Worm (Caenorhabditis elegans) whole organism, mixed stage, embryonic: ENCODE results near the gene mocs-1.

Source experiments
- M03D4.4 ChIP-seq: sonication (generic microtip); optimal IDR thresholded peaks from 2 replicates; lab custom pipeline; 2017; ENCODE audit warnings: mild to moderate bottlenecking, missing genetic modification characterization, missing compliant biosample characterization
- blmp-1 ChIP-seq: fragments of 150-350 bp; optimal IDR thresholded peaks from 2 replicates; lab custom pipeline; 2014; ENCODE audit warnings: missing biosample characterization, missing genetic modification characterization
- ceh-39 ChIP-seq: fragments of 150-350 bp; optimal IDR thresholded peaks from 2 replicates; lab custom pipeline; 2014; ENCODE audit warnings: missing biosample characterization, missing genetic modification characterization
- ceh-43 ChIP-seq: fragments of 200-800 bp; sonication (Bioruptor generic); optimal IDR thresholded peaks from 2 replicates; lab custom pipeline; 2018; ENCODE audit warnings: mild to moderate bottlenecking, missing genetic modification characterization, moderate library complexity, missing compliant biosample characterization
- ces-1 ChIP-seq: fragments of 150-350 bp; optimal IDR thresholded peaks from 2 replicates; lab custom pipeline; 2014; ENCODE audit warnings: missing biosample characterization, missing genetic modification reagents, missing genetic modification characterization
- drap-1 ChIP-seq: fragments of 200-800 bp; sonication (Bioruptor generic); optimal IDR thresholded peaks from 3 replicates; lab custom pipeline; 2018; ENCODE audit warnings: mild to moderate bottlenecking, missing genetic modification characterization, missing compliant biosample characterization
- elt-1 ChIP-seq: sonication (generic microtip); optimal IDR thresholded peaks from 2 replicates; lab custom pipeline; 2017; ENCODE audit warnings: missing genetic modification characterization, mild to moderate bottlenecking, missing compliant biosample characterization, antibody characterized with exemption, moderate library complexity, borderline replicate concordance; ENCODE audit not compliant: insufficient read depth
- elt-3 ChIP-seq: fragments of 150-350 bp; optimal IDR thresholded peaks from 2 replicates; lab custom pipeline; 2014; ENCODE audit warnings: missing biosample characterization, missing genetic modification characterization
- flh-1 ChIP-seq: fragments of 200-800 bp; sonication (Bioruptor generic); optimal IDR thresholded peaks from 2 replicates; lab custom pipeline; 2018; ENCODE audit warnings: mild to moderate bottlenecking, missing genetic modification characterization, moderate library complexity, missing compliant biosample characterization
- ham-2 ChIP-seq: fragments of 200-800 bp; sonication (Bioruptor generic); optimal IDR thresholded peaks from 2 replicates; lab custom pipeline; 2018; ENCODE audit warnings: mild to moderate bottlenecking, missing genetic modification characterization, missing compliant biosample characterization
- hlh-1 ChIP-seq: fragments of 150-350 bp; optimal IDR thresholded peaks from 2 replicates; lab custom pipeline; 2014; ENCODE audit warnings: missing biosample characterization, missing genetic modification reagents, missing genetic modification characterization
- lin-13 ChIP-seq: fragments of 150-350 bp; optimal IDR thresholded peaks from 2 replicates; lab custom pipeline; 2014; ENCODE audit warnings: missing biosample characterization, missing genetic modification characterization
- lsy-2 ChIP-seq: fragments of 150-350 bp; optimal IDR thresholded peaks from 2 replicates; lab custom pipeline; 2014; ENCODE audit warnings: missing biosample characterization, missing genetic modification characterization
- mab-5 ChIP-seq: fragments of 150-350 bp; optimal IDR thresholded peaks from 2 replicates; lab custom pipeline; 2014; ENCODE audit warnings: missing biosample characterization, missing genetic modification characterization
- mls-2 ChIP-seq: sonication (generic microtip); optimal IDR thresholded peaks from 2 replicates; lab custom pipeline; 2016; ENCODE audit warnings: mild to moderate bottlenecking, missing genetic modification characterization, moderate library complexity, missing compliant biosample characterization
- nhr-12 ChIP-seq: fragments of 150-350 bp; optimal IDR thresholded peaks from 2 replicates; lab custom pipeline; 2014; ENCODE audit warnings: missing biosample characterization, missing genetic modification characterization
- nhr-2 ChIP-seq: fragments of 150-350 bp; optimal IDR thresholded peaks from 2 replicates; lab custom pipeline; 2014; ENCODE audit warnings: missing biosample characterization, missing genetic modification characterization
- nhr-237 ChIP-seq: fragments of 150-350 bp; optimal IDR thresholded peaks from 2 replicates; lab custom pipeline; 2014; ENCODE audit warnings: missing biosample characterization, missing genetic modification characterization
- nhr-28 ChIP-seq: fragments of 150-350 bp; optimal IDR thresholded peaks from 2 replicates; lab custom pipeline; 2014; ENCODE audit warnings: missing biosample characterization, missing genetic modification characterization
- nhr-76 ChIP-seq: sonication (generic microtip); optimal IDR thresholded peaks from 2 replicates; lab custom pipeline; 2017; ENCODE audit warnings: missing biosample characterization, missing genetic modification characterization
- pha-4 ChIP-seq: fragments of 150-350 bp; optimal IDR thresholded peaks from 2 replicates; lab custom pipeline; 2018; ENCODE audit warnings: missing biosample characterization, missing genetic modification reagents, missing genetic modification characterization
- sem-2 ChIP-seq: fragments of 200-800 bp; sonication (Bioruptor generic); optimal IDR thresholded peaks from 2 replicates; lab custom pipeline; 2018; ENCODE audit warnings: mild to moderate bottlenecking, missing genetic modification characterization, missing compliant biosample characterization
- snpc-4 ChIP-seq: fragments of 150-350 bp; optimal IDR thresholded peaks from 2 replicates; lab custom pipeline; 2014; ENCODE audit warnings: missing biosample characterization, missing genetic modification characterization
- unc-120 ChIP-seq: sonication (generic microtip); optimal IDR thresholded peaks from 2 replicates; lab custom pipeline; 2017; ENCODE audit warnings: missing genetic modification characterization, missing compliant biosample characterization; ENCODE audit not compliant: poor library complexity, severe bottlenecking
- unc-39 ChIP-seq: fragments of 150-350 bp; optimal IDR thresholded peaks from 2 replicates; lab custom pipeline; 2014; ENCODE audit warnings: missing biosample characterization, missing genetic modification characterization
- zip-8 ChIP-seq: fragments of 150-350 bp; optimal IDR thresholded peaks from 2 replicates; lab custom pipeline; 2014; ENCODE audit warnings: missing biosample characterization, missing genetic modification characterization

Gene mocs-1

ce11 chrX:15440744-15441685 lies at the start of gene mocs-1:
TSS of gene mocs-1 (minus strand) at chrX:15440794.
- no peak for TF ChIP-seq ham-2 (GFP tag; lab: Kevin White, UChicago)
- TF ChIP-seq elt-3, result peak; percentile 35

ce11 chrX:15487806-15488205 lies 47.2 kb upstream of the mocs-1 start, which contains the start of gene H13N06.2:
TSS of gene H13N06.2 (plus strand) at chrX:15488106.
- TF ChIP-seq nhr-2 (no peak), elt-1 (tag; lab: Kevin White, UChicago) (no peak), nhr-28 (tag; lab: Kevin White, UChicago) (no peak), zip-8 (tag; lab: Kevin White, UChicago) (no peak), blmp-1 (no peak), lin-13 (tag; lab: Kevin White, UChicago) (no peak), hlh-1 (tag; lab: Kevin White, UChicago) (no peak), elt-3 (no peak), nhr-76 (no peak), nhr-12 (tag; lab: Kevin White, UChicago) (no peak), M03D4.4 (no peak), snpc-4 (no peak), drap-1 (no peak), unc-39 (tag; lab: Kevin White, UChicago) (no peak), nhr-237 (tag; lab: Kevin White, UChicago) (no peak)

- TF ChIP-seq snpc-4 (no peak), zip-8 (tag; lab: Kevin White, UChicago) (no peak), lsy-2 (tag; lab: Kevin White, UChicago) (no peak), lin-13 (tag; lab: Kevin White, UChicago) (no peak), ham-2 (GFP tag; lab: Kevin White, UChicago) (peak; percentile 82), elt-1 (tag; lab: Kevin White, UChicago) (peak; percentile 80), sem-2 (GFP tag; lab: Kevin White, UChicago) (no peak)
Measured at ce11 chrX:15487162-15487561, 46.6 kb upstream of the mocs-1 start.

ce11 chrX:15485262-15485661 lies 44.7 kb upstream of the mocs-1 start:
- no peak for TF ChIP-seq unc-120 (tag; lab: Kevin White, UChicago)
- no peak for TF ChIP-seq M03D4.4
- no peak for TF ChIP-seq elt-3
- TF ChIP-seq nhr-2, result no peak
- no peak for TF ChIP-seq flh-1 (GFP tag; lab: Kevin White, UChicago)
- no peak for TF ChIP-seq ceh-43 (GFP tag; lab: Kevin White, UChicago)
- peak; percentile 34 for TF ChIP-seq elt-1 (tag; lab: Kevin White, UChicago)

ce11 chrX:15478717-15479116 lies 38.1 kb upstream of the mocs-1 start, which contains the start of gene gcy-36:
TSS of gene gcy-36 (plus strand) at chrX:15479017.
- TF ChIP-seq nhr-2 (no peak), elt-1 (tag; lab: Kevin White, UChicago) (no peak), ces-1 (GFP tag; lab: Kevin White, UChicago) (no peak), hlh-1 (tag; lab: Kevin White, UChicago) (no peak), ham-2 (GFP tag; lab: Kevin White, UChicago) (no peak), pha-4 (tag; lab: Kevin White, UChicago) (no peak), lsy-2 (tag; lab: Kevin White, UChicago) (no peak), ceh-39 (no peak), sem-2 (GFP tag; lab: Kevin White, UChicago) (no peak)

- no peak for TF ChIP-seq mab-5 (tag; lab: Kevin White, UChicago)
- no peak for TF ChIP-seq nhr-76
- TF ChIP-seq zip-8 (tag; lab: Kevin White, UChicago), result no peak
- no peak for TF ChIP-seq lin-13 (tag; lab: Kevin White, UChicago)
- TF ChIP-seq drap-1, result no peak
- no peak for TF ChIP-seq M03D4.4
- TF ChIP-seq pha-4 (tag; lab: Kevin White, UChicago), result no peak
- no peak for TF ChIP-seq blmp-1
- no peak for TF ChIP-seq unc-120 (tag; lab: Kevin White, UChicago)
- TF ChIP-seq mls-2 (tag; lab: Kevin White, UChicago), result no peak
- TF ChIP-seq sem-2 (GFP tag; lab: Kevin White, UChicago), result no peak
- TF ChIP-seq nhr-28 (tag; lab: Kevin White, UChicago), result no peak
- TF ChIP-seq lsy-2 (tag; lab: Kevin White, UChicago), result no peak
- no peak for TF ChIP-seq ces-1 (GFP tag; lab: Kevin White, UChicago)
- no peak for TF ChIP-seq nhr-237 (tag; lab: Kevin White, UChicago)
- TF ChIP-seq elt-1 (tag; lab: Kevin White, UChicago), result no peak
Measured at ce11 chrX:15477309-15477708, 36.7 kb upstream of the mocs-1 start, which contains the start of gene exc-1. TSS of gene exc-1 (minus strand) at chrX:15477409.
